Worm (Caenorhabditis elegans) whole organism, L4/young adult: Measurements from ENCODE around the gene Y53F4B.12.

Experiments used
- W03F9.2 ChIP-seq: fragments of 150-350 bp; optimal IDR thresholded peaks from 2 replicates; lab custom pipeline; 2014; ENCODE audit warnings: missing biosample characterization, missing genetic modification characterization
- dao-5 ChIP-seq: sonication (generic microtip); optimal IDR thresholded peaks from 2 replicates; lab custom pipeline; 2016; ENCODE audit warnings: missing genotype, missing genetic modification characterization, moderate library complexity, missing compliant biosample characterization

DNA sequence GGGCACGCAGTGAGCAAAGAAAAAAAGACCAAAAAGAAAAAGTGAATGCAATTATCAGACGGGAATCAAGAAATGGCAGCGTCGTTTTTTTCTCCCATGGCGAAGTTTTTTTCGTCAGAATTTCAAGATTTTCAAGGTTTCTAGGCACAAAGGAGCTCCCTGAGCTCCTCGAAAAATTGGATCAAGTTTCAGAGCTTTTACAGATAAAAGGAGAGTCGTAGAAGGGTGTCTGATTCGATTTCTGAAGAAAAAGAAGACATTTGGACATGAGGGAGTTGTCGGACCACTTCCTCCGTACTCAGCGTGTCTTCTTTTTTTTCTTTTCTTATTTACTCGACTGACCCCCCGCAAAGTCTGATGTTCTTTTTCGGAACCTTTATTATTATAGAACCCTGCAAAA is 3.4 kb upstream of the Y53F4B.12 start:
- no peak for TF ChIP-seq W03F9.2 (tag; lab: Kevin White, UChicago)
- no peak for TF ChIP-seq dao-5 (tag; lab: Kevin White, UChicago)
